Worm (Caenorhabditis elegans) whole organism, midembryonic: Measurements from ENCODE around the gene spp-24.

Experiments
- T22C8.4 ChIP-seq: fragments of 200-800 bp; sonication (Bioruptor generic); IDR thresholded peaks from 2 replicates; pipeline ENCODE4 v1.3.6; 2022; ENCODE audit warnings: missing genetic modification characterization, missing compliant biosample characterization
- cog-1 ChIP-seq: sonication (generic microtip); optimal IDR thresholded peaks from 2 replicates; lab custom pipeline; 2016; ENCODE audit warnings: missing genetic modification characterization, missing compliant biosample characterization
- flt-1 ChIP-seq: fragments of 200-800 bp; sonication (Bioruptor generic); IDR thresholded peaks from 2 replicates; pipeline ENCODE4 v1.3.6; 2022; ENCODE audit warnings: missing genetic modification characterization, missing compliant biosample characterization
- klf-2 ChIP-seq: fragments of 200-800 bp; sonication (Bioruptor generic); conservative IDR thresholded peaks from 2 replicates; pipeline ENCODE4 v1.3.6; 2022; ENCODE audit warnings: missing genetic modification reagents, missing genetic modification characterization, missing compliant biosample characterization
- med-1 ChIP-seq: sonication (generic microtip); optimal IDR thresholded peaks from 2 replicates; lab custom pipeline; 2017; ENCODE audit warnings: missing genetic modification characterization, mild to moderate bottlenecking, missing compliant biosample characterization, antibody characterized with exemption, missing genetic modification reagents; ENCODE audit not compliant: insufficient read depth
- ref-1 ChIP-seq: fragments of 200-800 bp; sonication (Bioruptor generic); conservative IDR thresholded peaks from 2 replicates; pipeline ENCODE4 v1.3.6; 2022; ENCODE audit warnings: missing genetic modification reagents, missing genetic modification characterization, missing compliant biosample characterization
- tab-1 ChIP-seq: fragments of 200-800 bp; sonication (Bioruptor generic); IDR thresholded peaks from 2 replicates; pipeline ENCODE4 v1.3.6; 2022; ENCODE audit warnings: missing genetic modification characterization, missing compliant biosample characterization
- ztf-23 ChIP-seq: fragments of 200-800 bp; sonication (Bioruptor generic); IDR thresholded peaks from 2 replicates; pipeline ENCODE4 v1.3.6; 2022; ENCODE audit warnings: missing genetic modification reagents, missing genetic modification characterization, missing compliant biosample characterization
- ztf-29 ChIP-seq: fragments of 200-800 bp; sonication (Bioruptor generic); IDR thresholded peaks from 2 replicates; pipeline ENCODE4 v1.3.6; 2022; ENCODE audit warnings: missing genetic modification reagents, missing genetic modification characterization, missing compliant biosample characterization

ce11 chrII:57873-58272, 18.5 kb upstream of the spp-24 start:
- TF ChIP-seq flt-1 (GFP tag; lab: Robert Waterston, UW) = no peak
- TF ChIP-seq klf-2 (GFP tag; lab: Robert Waterston, UW) = no peak
- TF ChIP-seq ref-1 (GFP tag; lab: Robert Waterston, UW) = no peak
- no peak for TF ChIP-seq ztf-23
- TF ChIP-seq tab-1 (GFP tag; lab: Robert Waterston, UW) = no peak
- no peak for TF ChIP-seq cog-1 (tag; lab: Kevin White, UChicago)
- no peak for TF ChIP-seq med-1 (GFP tag; lab: Kevin White, UChicago)
- no peak for TF ChIP-seq T22C8.4 (GFP tag; lab: Robert Waterston, UW)
- no peak for TF ChIP-seq ztf-29 (GFP tag; lab: Robert Waterston, UW)
